Worm (Caenorhabditis elegans) whole organism, late embryonic: Measurements from ENCODE around the gene F58B3.4.

ENCODE experiments used
- C38D4.7 ChIP-seq: fragments of 200-800 bp; sonication (Bioruptor generic); optimal IDR thresholded peaks from 2 replicates; lab custom pipeline; 2018; ENCODE audit warnings: mild to moderate bottlenecking, missing genetic modification characterization, moderate library complexity, missing compliant biosample characterization
- F13H6.1 ChIP-seq: sonication (generic microtip); optimal IDR thresholded peaks from 2 replicates; lab custom pipeline; 2016; ENCODE audit warnings: missing genetic modification characterization, missing compliant biosample characterization
- K09A11.1 ChIP-seq: sonication (generic microtip); optimal IDR thresholded peaks from 2 replicates; lab custom pipeline; 2017; ENCODE audit warnings: antibody characterized with exemption, mild to moderate bottlenecking, missing genetic modification characterization, missing compliant biosample characterization; ENCODE audit not compliant: insufficient read depth
- Y22D7AL.16 ChIP-seq: sonication (generic microtip); optimal IDR thresholded peaks from 2 replicates; lab custom pipeline; 2016; ENCODE audit warnings: missing genetic modification characterization, missing compliant biosample characterization
- ceh-18 ChIP-seq: sonication (generic microtip); optimal IDR thresholded peaks from 2 replicates; lab custom pipeline; 2016; ENCODE audit warnings: missing genetic modification characterization, missing compliant biosample characterization
- ceh-22 ChIP-seq: sonication (generic microtip); optimal IDR thresholded peaks from 2 replicates; lab custom pipeline; 2017; ENCODE audit warnings: missing biosample characterization, missing genetic modification characterization
- ceh-48 ChIP-seq: sonication (generic microtip); optimal IDR thresholded peaks from 2 replicates; lab custom pipeline; 2016; ENCODE audit warnings: missing genetic modification characterization, inconsistent platforms, missing compliant biosample characterization
- dmd-4 ChIP-seq: sonication (generic microtip); optimal IDR thresholded peaks from 2 replicates; lab custom pipeline; 2016; ENCODE audit warnings: borderline replicate concordance, missing genetic modification characterization, missing compliant biosample characterization
- dve-1 ChIP-seq: sonication (generic microtip); optimal IDR thresholded peaks from 2 replicates; lab custom pipeline; 2017; ENCODE audit warnings: antibody characterized with exemption, mild to moderate bottlenecking, missing genetic modification characterization, missing compliant biosample characterization
- elt-2 ChIP-seq: sonication (generic microtip); optimal IDR thresholded peaks from 2 replicates; lab custom pipeline; 2016; ENCODE audit warnings: missing genetic modification reagents, missing genetic modification characterization, missing compliant biosample characterization
- elt-4 ChIP-seq: sonication (generic microtip); optimal IDR thresholded peaks from 2 replicates; lab custom pipeline; 2016; ENCODE audit warnings: missing genetic modification characterization, missing compliant biosample characterization
- ets-4 ChIP-seq: sonication (generic microtip); optimal IDR thresholded peaks from 2 replicates; lab custom pipeline; 2016; ENCODE audit warnings: missing genetic modification characterization, missing compliant biosample characterization
- fkh-10 ChIP-seq: fragments of 150-350 bp; optimal IDR thresholded peaks from 2 replicates; lab custom pipeline; 2014; ENCODE audit warnings: missing biosample characterization, missing genetic modification reagents, missing genetic modification characterization
- hlh-13 ChIP-seq: fragments of 200-800 bp; sonication (Bioruptor generic); optimal IDR thresholded peaks from 2 replicates; lab custom pipeline; 2018; ENCODE audit warnings: mild to moderate bottlenecking, missing genetic modification characterization, missing compliant biosample characterization
- hlh-30 ChIP-seq: sonication (generic microtip); optimal IDR thresholded peaks from 2 replicates; lab custom pipeline; 2017; ENCODE audit warnings: antibody characterized with exemption, missing genetic modification characterization, missing compliant biosample characterization; ENCODE audit not compliant: insufficient read depth
- hlh-8 ChIP-seq: sonication (generic microtip); optimal IDR thresholded peaks from 2 replicates; lab custom pipeline; 2016; ENCODE audit warnings: missing genotype, missing genetic modification characterization, missing compliant biosample characterization
- nfya-1 ChIP-seq: sonication (generic microtip); optimal IDR thresholded peaks from 2 replicates; lab custom pipeline; 2017; ENCODE audit warnings: missing genetic modification characterization, mild to moderate bottlenecking, missing compliant biosample characterization, antibody characterized with exemption, moderate library complexity
- nhr-232 ChIP-seq: sonication (generic microtip); optimal IDR thresholded peaks from 2 replicates; lab custom pipeline; 2016; ENCODE audit warnings: missing genetic modification characterization, missing compliant biosample characterization
- npax-4 ChIP-seq: sonication (generic microtip); optimal IDR thresholded peaks from 2 replicates; lab custom pipeline; 2016; ENCODE audit warnings: missing genetic modification characterization, missing compliant biosample characterization
- pat-9 ChIP-seq: fragments of 200-800 bp; sonication (Bioruptor generic); optimal IDR thresholded peaks from 2 replicates; lab custom pipeline; 2018; ENCODE audit warnings: mild to moderate bottlenecking, missing genetic modification characterization, moderate library complexity, missing compliant biosample characterization
- pha-2 ChIP-seq: sonication (generic microtip); optimal IDR thresholded peaks from 2 replicates; lab custom pipeline; 2017; ENCODE audit warnings: mild to moderate bottlenecking, missing genetic modification characterization, missing compliant biosample characterization
- pha-4 ChIP-seq: fragments of 150-350 bp; optimal IDR thresholded peaks from 2 replicates; lab custom pipeline; 2018; ENCODE audit warnings: missing biosample characterization, missing genetic modification reagents, missing genetic modification characterization
- pqm-1 ChIP-seq: sonication (generic microtip); optimal IDR thresholded peaks from 2 replicates; lab custom pipeline; 2016; ENCODE audit warnings: missing genetic modification characterization, missing compliant biosample characterization
- rnt-1 ChIP-seq: sonication (generic microtip); optimal IDR thresholded peaks from 2 replicates; lab custom pipeline; 2016; ENCODE audit warnings: missing genetic modification characterization, missing compliant biosample characterization
- sdc-2 ChIP-seq: sonication (generic microtip); optimal IDR thresholded peaks from 2 replicates; lab custom pipeline; 2016; ENCODE audit warnings: missing genotype, missing genetic modification characterization, missing compliant biosample characterization
- sox-2 ChIP-seq: fragments of 200-800 bp; sonication (Bioruptor generic); IDR thresholded peaks from 2 replicates; pipeline ENCODE4 v1.3.6; 2022; ENCODE audit warnings: missing genetic modification reagents, missing genetic modification characterization, missing compliant biosample characterization
- sox-4 ChIP-seq: sonication (generic microtip); optimal IDR thresholded peaks from 2 replicates; lab custom pipeline; 2017; ENCODE audit warnings: mild to moderate bottlenecking, missing genetic modification characterization, inconsistent platforms, missing compliant biosample characterization
- tbx-2 ChIP-seq: sonication (generic microtip); optimal IDR thresholded peaks from 2 replicates; lab custom pipeline; 2016; ENCODE audit warnings: missing genetic modification characterization, missing compliant biosample characterization
- tbx-7 ChIP-seq: sonication (generic microtip); optimal IDR thresholded peaks from 2 replicates; lab custom pipeline; 2016; ENCODE audit warnings: missing genotype, missing genetic modification characterization, missing compliant biosample characterization
- unc-3 ChIP-seq, 2 experiments: fragments of 200-800 bp in 1 of 2; sonication (Bioruptor generic) in 1 of 2; sonication (generic microtip) in 1 of 2; conservative IDR thresholded peaks in 1 of 2; optimal IDR thresholded peaks in 1 of 2; 2 replicates each; pipeline versions ENCODE4 v1.3.6 to Lab custom; 2016 to 2022; ENCODE audit warnings: missing compliant biosample characterization in 2 of 2, missing genetic modification characterization in 2 of 2, missing genetic modification reagents in 1 of 2
- unc-42 ChIP-seq: sonication (generic microtip); optimal IDR thresholded peaks from 2 replicates; lab custom pipeline; 2016; ENCODE audit warnings: missing genotype, missing genetic modification characterization, missing compliant biosample characterization
- unc-55 ChIP-seq: sonication (generic microtip); optimal IDR thresholded peaks from 2 replicates; lab custom pipeline; 2017; ENCODE audit warnings: missing biosample characterization, missing genetic modification reagents, missing genetic modification characterization

The F58B3.4 gene

ce11 chrIV:11650344-11650743 is 18.7 kb upstream of the F58B3.4 start:
- TF ChIP-seq hlh-30 (tag; lab: Kevin White, UChicago) = no peak
- TF ChIP-seq tbx-7 (tag; lab: Kevin White, UChicago) = no peak
- no peak for TF ChIP-seq ets-4 (tag; lab: Kevin White, UChicago)

- no peak for TF ChIP-seq dve-1 (tag; lab: Kevin White, UChicago)
- TF ChIP-seq ceh-18 (tag; lab: Kevin White, UChicago) = peak; percentile 51
- TF ChIP-seq sox-4 (tag; lab: Kevin White, UChicago) = no peak
- TF ChIP-seq C38D4.7 (GFP tag; lab: Kevin White, UChicago) = no peak
Measured at ce11 chrIV:11649031-11649430, 17.4 kb upstream of the F58B3.4 start, which contains the start of gene ZK809.8. ZK809.8 (minus strand) TSS chrIV:11649064.

ce11 chrIV:11646908-11647307 is 15.3 kb upstream of the F58B3.4 start:
- TF ChIP-seq unc-55 (GFP tag; lab: Kevin White, UChicago) (no peak), K09A11.1 (tag; lab: Kevin White, UChicago) (no peak), npax-4 (tag; lab: Kevin White, UChicago) (no peak), unc-42 (tag; lab: Kevin White, UChicago) (no peak), rnt-1 (no peak), pha-2 (no peak), tbx-2 (no peak), hlh-13 (GFP tag; lab: Kevin White, UChicago) (no peak), sox-2 (no peak), hlh-8 (tag; lab: Kevin White, UChicago) (no peak), pat-9 (tag; lab: Kevin White, UChicago) (no peak), pha-4 (tag; lab: Kevin White, UChicago) (no peak), sox-4 (tag; lab: Kevin White, UChicago) (no peak)

ce11 chrIV:11645354-11645753 is 13.7 kb upstream of the F58B3.4 start:
- TF ChIP-seq sdc-2 (tag; lab: Kevin White, UChicago) = no peak
- TF ChIP-seq pqm-1 (tag; lab: Kevin White, UChicago) = no peak
- peak; percentile 17 for TF ChIP-seq elt-2 (tag; lab: Kevin White, UChicago)
- no peak for TF ChIP-seq hlh-8 (tag; lab: Kevin White, UChicago)
- TF ChIP-seq fkh-10 (GFP tag; lab: Kevin White, UChicago) = no peak

- TF ChIP-seq elt-4 = no peak
- no peak for TF ChIP-seq unc-42 (tag; lab: Kevin White, UChicago)
- TF ChIP-seq C38D4.7 (GFP tag; lab: Kevin White, UChicago) = no peak
- no peak for TF ChIP-seq npax-4 (tag; lab: Kevin White, UChicago)
- TF ChIP-seq Y22D7AL.16 (tag; lab: Kevin White, UChicago) = no peak
- TF ChIP-seq ceh-22 (tag; lab: Kevin White, UChicago) = no peak
- no peak for TF ChIP-seq nfya-1 (tag; lab: Kevin White, UChicago)
- no peak for TF ChIP-seq ceh-48 (tag; lab: Kevin White, UChicago)
- TF ChIP-seq unc-3 (GFP tag; conservative IDR thresholded peaks at IDR 0.05; lab: Robert Waterston, UW) = no peak
- no peak for TF ChIP-seq unc-3 (tag; optimal IDR thresholded peaks at IDR 0.05; lab: Kevin White, UChicago)
- TF ChIP-seq ceh-18 (tag; lab: Kevin White, UChicago) = no peak
- no peak for TF ChIP-seq F13H6.1 (tag; lab: Kevin White, UChicago)
- TF ChIP-seq nhr-232 = no peak
- no peak for TF ChIP-seq dmd-4 (tag; lab: Kevin White, UChicago)
Measured at ce11 chrIV:11644705-11645104, 13.1 kb upstream of the F58B3.4 start.
